Worm (Caenorhabditis elegans) whole organism, mixed stage, embryonic: Measurements from ENCODE around the gene nprl-3.

Experiments
- M03D4.4 ChIP-seq: sonication (generic microtip); optimal IDR thresholded peaks from 2 replicates; lab custom pipeline; 2017; ENCODE audit warnings: mild to moderate bottlenecking, missing genetic modification characterization, missing compliant biosample characterization
- bed-3 ChIP-seq: fragments of 200-800 bp; sonication (Bioruptor generic); optimal IDR thresholded peaks from 3 replicates; lab custom pipeline; 2018; ENCODE audit warnings: mild to moderate bottlenecking, missing genetic modification characterization, moderate library complexity, missing compliant biosample characterization
- blmp-1 ChIP-seq: fragments of 150-350 bp; optimal IDR thresholded peaks from 2 replicates; lab custom pipeline; 2014; ENCODE audit warnings: missing biosample characterization, missing genetic modification characterization
- ceh-39 ChIP-seq: fragments of 150-350 bp; optimal IDR thresholded peaks from 2 replicates; lab custom pipeline; 2014; ENCODE audit warnings: missing biosample characterization, missing genetic modification characterization
- ceh-43 ChIP-seq: fragments of 200-800 bp; sonication (Bioruptor generic); optimal IDR thresholded peaks from 2 replicates; lab custom pipeline; 2018; ENCODE audit warnings: mild to moderate bottlenecking, missing genetic modification characterization, moderate library complexity, missing compliant biosample characterization
- ceh-83 ChIP-seq: fragments of 200-800 bp; sonication (Bioruptor generic); optimal IDR thresholded peaks from 2 replicates; lab custom pipeline; 2018; ENCODE audit warnings: mild to moderate bottlenecking, missing genetic modification characterization, missing compliant biosample characterization
- ces-1 ChIP-seq: fragments of 150-350 bp; optimal IDR thresholded peaks from 2 replicates; lab custom pipeline; 2014; ENCODE audit warnings: missing biosample characterization, missing genetic modification reagents, missing genetic modification characterization
- cnd-1 ChIP-seq: fragments of 200-800 bp; sonication (Bioruptor generic); optimal IDR thresholded peaks from 2 replicates; lab custom pipeline; 2018; ENCODE audit warnings: mild to moderate bottlenecking, missing genetic modification characterization, missing compliant biosample characterization
- elt-1 ChIP-seq: sonication (generic microtip); optimal IDR thresholded peaks from 2 replicates; lab custom pipeline; 2017; ENCODE audit warnings: missing genetic modification characterization, mild to moderate bottlenecking, missing compliant biosample characterization, antibody characterized with exemption, moderate library complexity, borderline replicate concordance; ENCODE audit not compliant: insufficient read depth
- elt-3 ChIP-seq: fragments of 150-350 bp; optimal IDR thresholded peaks from 2 replicates; lab custom pipeline; 2014; ENCODE audit warnings: missing biosample characterization, missing genetic modification characterization
- flh-1 ChIP-seq: fragments of 200-800 bp; sonication (Bioruptor generic); optimal IDR thresholded peaks from 2 replicates; lab custom pipeline; 2018; ENCODE audit warnings: mild to moderate bottlenecking, missing genetic modification characterization, moderate library complexity, missing compliant biosample characterization
- ham-2 ChIP-seq: fragments of 200-800 bp; sonication (Bioruptor generic); optimal IDR thresholded peaks from 2 replicates; lab custom pipeline; 2018; ENCODE audit warnings: mild to moderate bottlenecking, missing genetic modification characterization, missing compliant biosample characterization
- hlh-1 ChIP-seq: fragments of 150-350 bp; optimal IDR thresholded peaks from 2 replicates; lab custom pipeline; 2014; ENCODE audit warnings: missing biosample characterization, missing genetic modification reagents, missing genetic modification characterization
- lin-13 ChIP-seq: fragments of 150-350 bp; optimal IDR thresholded peaks from 2 replicates; lab custom pipeline; 2014; ENCODE audit warnings: missing biosample characterization, missing genetic modification characterization
- lin-32 ChIP-seq: fragments of 200-800 bp; sonication (Bioruptor generic); optimal IDR thresholded peaks from 2 replicates; lab custom pipeline; 2018; ENCODE audit warnings: mild to moderate bottlenecking, missing genetic modification characterization, missing compliant biosample characterization
- lsy-2 ChIP-seq: fragments of 150-350 bp; optimal IDR thresholded peaks from 2 replicates; lab custom pipeline; 2014; ENCODE audit warnings: missing biosample characterization, missing genetic modification characterization
- mab-5 ChIP-seq: fragments of 150-350 bp; optimal IDR thresholded peaks from 2 replicates; lab custom pipeline; 2014; ENCODE audit warnings: missing biosample characterization, missing genetic modification characterization
- mls-2 ChIP-seq: sonication (generic microtip); optimal IDR thresholded peaks from 2 replicates; lab custom pipeline; 2016; ENCODE audit warnings: mild to moderate bottlenecking, missing genetic modification characterization, moderate library complexity, missing compliant biosample characterization
- nhr-12 ChIP-seq: fragments of 150-350 bp; optimal IDR thresholded peaks from 2 replicates; lab custom pipeline; 2014; ENCODE audit warnings: missing biosample characterization, missing genetic modification characterization
- nhr-237 ChIP-seq: fragments of 150-350 bp; optimal IDR thresholded peaks from 2 replicates; lab custom pipeline; 2014; ENCODE audit warnings: missing biosample characterization, missing genetic modification characterization
- nhr-28 ChIP-seq: fragments of 150-350 bp; optimal IDR thresholded peaks from 2 replicates; lab custom pipeline; 2014; ENCODE audit warnings: missing biosample characterization, missing genetic modification characterization
- nhr-76 ChIP-seq: sonication (generic microtip); optimal IDR thresholded peaks from 2 replicates; lab custom pipeline; 2017; ENCODE audit warnings: missing biosample characterization, missing genetic modification characterization
- pha-4 ChIP-seq: fragments of 150-350 bp; optimal IDR thresholded peaks from 2 replicates; lab custom pipeline; 2018; ENCODE audit warnings: missing biosample characterization, missing genetic modification reagents, missing genetic modification characterization
- sem-2 ChIP-seq: fragments of 200-800 bp; sonication (Bioruptor generic); optimal IDR thresholded peaks from 2 replicates; lab custom pipeline; 2018; ENCODE audit warnings: mild to moderate bottlenecking, missing genetic modification characterization, missing compliant biosample characterization
- snpc-4 ChIP-seq: fragments of 150-350 bp; optimal IDR thresholded peaks from 2 replicates; lab custom pipeline; 2014; ENCODE audit warnings: missing biosample characterization, missing genetic modification characterization
- sptf-1 ChIP-seq: sonication (generic microtip); optimal IDR thresholded peaks from 2 replicates; lab custom pipeline; 2017; ENCODE audit warnings: mild to moderate bottlenecking, missing genetic modification characterization, moderate library complexity, missing compliant biosample characterization
- tbx-8 ChIP-seq: fragments of 200-800 bp; sonication (Bioruptor generic); optimal IDR thresholded peaks from 2 replicates; lab custom pipeline; 2018; ENCODE audit warnings: mild to moderate bottlenecking, missing genetic modification characterization, moderate library complexity, missing compliant biosample characterization
- unc-120 ChIP-seq: sonication (generic microtip); optimal IDR thresholded peaks from 2 replicates; lab custom pipeline; 2017; ENCODE audit warnings: missing genetic modification characterization, missing compliant biosample characterization; ENCODE audit not compliant: poor library complexity, severe bottlenecking
- unc-39 ChIP-seq: fragments of 150-350 bp; optimal IDR thresholded peaks from 2 replicates; lab custom pipeline; 2014; ENCODE audit warnings: missing biosample characterization, missing genetic modification characterization
- unc-62 ChIP-seq: fragments of 150-350 bp; optimal IDR thresholded peaks from 2 replicates; lab custom pipeline; 2014; ENCODE audit warnings: missing biosample characterization, missing genetic modification reagents, missing genetic modification characterization
- zip-8 ChIP-seq: fragments of 150-350 bp; optimal IDR thresholded peaks from 2 replicates; lab custom pipeline; 2014; ENCODE audit warnings: missing biosample characterization, missing genetic modification characterization
- ztf-11 ChIP-seq: fragments of 150-350 bp; optimal IDR thresholded peaks from 2 replicates; lab custom pipeline; 2014; ENCODE audit warnings: missing biosample characterization, missing genetic modification characterization

Gene nprl-3

DNA sequence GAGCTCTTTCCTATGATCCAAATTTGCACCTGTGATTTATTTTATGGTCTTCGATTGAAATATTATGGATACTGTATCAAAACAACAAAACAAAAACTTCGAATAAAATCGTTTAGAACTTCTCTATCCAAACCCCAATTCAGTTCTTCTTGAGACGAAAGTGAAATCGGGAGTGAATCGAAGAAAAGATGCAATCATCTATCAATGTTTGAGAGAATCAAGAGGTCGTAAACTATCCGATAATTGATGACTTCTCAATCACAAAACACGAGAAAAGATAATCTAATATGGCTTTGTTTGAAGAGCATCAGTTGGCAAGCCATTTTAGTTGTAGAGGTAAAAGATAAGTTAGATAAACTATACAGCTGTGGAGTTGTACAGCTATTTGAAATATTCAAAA, 20.5 kb downstream of the nprl-3 start:
- no peak for TF ChIP-seq tbx-8 (GFP tag; lab: Kevin White, UChicago)
- TF ChIP-seq lin-32 = no peak
- no peak for TF ChIP-seq ces-1 (GFP tag; lab: Kevin White, UChicago)
- no peak for TF ChIP-seq sptf-1
- TF ChIP-seq ceh-39 (tag; lab: Kevin White, UChicago) = no peak
- TF ChIP-seq ceh-43 (GFP tag; lab: Kevin White, UChicago) = no peak
- no peak for TF ChIP-seq nhr-12 (tag; lab: Kevin White, UChicago)
- TF ChIP-seq ztf-11 = no peak
- TF ChIP-seq sem-2 (GFP tag; lab: Kevin White, UChicago) = no peak
- no peak for TF ChIP-seq blmp-1 (tag; lab: Kevin White, UChicago)
- no peak for TF ChIP-seq ceh-83 (GFP tag; lab: Kevin White, UChicago)
- TF ChIP-seq cnd-1 = no peak
- no peak for TF ChIP-seq unc-39 (tag; lab: Kevin White, UChicago)
- TF ChIP-seq lsy-2 (tag; lab: Kevin White, UChicago) = no peak
- TF ChIP-seq lin-13 (tag; lab: Kevin White, UChicago) = no peak
- no peak for TF ChIP-seq nhr-76 (tag; lab: Kevin White, UChicago)
- no peak for TF ChIP-seq mls-2
- TF ChIP-seq nhr-237 (tag; lab: Kevin White, UChicago) = no peak
- TF ChIP-seq elt-1 (tag; lab: Kevin White, UChicago) = no peak

DNA sequence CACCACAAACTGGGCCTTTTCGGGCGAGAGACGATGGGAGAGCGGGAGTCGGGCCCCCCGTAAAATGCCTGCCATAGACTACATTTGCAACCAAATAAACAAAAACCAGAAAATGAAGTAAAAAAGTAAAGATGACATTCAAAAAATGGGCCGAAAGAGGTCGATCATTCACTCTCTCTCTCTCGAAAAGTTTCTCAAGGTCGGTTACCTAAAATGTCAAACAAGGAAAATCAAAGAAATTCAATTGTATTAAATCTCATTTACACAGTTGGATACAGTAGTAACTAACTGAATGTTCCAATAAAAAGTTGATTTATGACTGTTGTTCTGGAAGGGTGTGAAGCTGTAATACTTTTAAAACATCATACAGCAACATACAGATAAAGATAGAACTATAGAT, 21.5 kb downstream of the nprl-3 start:
- TF ChIP-seq nhr-28 (tag; lab: Kevin White, UChicago) (no peak), mab-5 (tag; lab: Kevin White, UChicago) (no peak), cnd-1 (no peak), elt-1 (tag; lab: Kevin White, UChicago) (no peak), lsy-2 (tag; lab: Kevin White, UChicago) (no peak), bed-3 (GFP tag; lab: Kevin White, UChicago) (no peak), pha-4 (no peak)

DNA sequence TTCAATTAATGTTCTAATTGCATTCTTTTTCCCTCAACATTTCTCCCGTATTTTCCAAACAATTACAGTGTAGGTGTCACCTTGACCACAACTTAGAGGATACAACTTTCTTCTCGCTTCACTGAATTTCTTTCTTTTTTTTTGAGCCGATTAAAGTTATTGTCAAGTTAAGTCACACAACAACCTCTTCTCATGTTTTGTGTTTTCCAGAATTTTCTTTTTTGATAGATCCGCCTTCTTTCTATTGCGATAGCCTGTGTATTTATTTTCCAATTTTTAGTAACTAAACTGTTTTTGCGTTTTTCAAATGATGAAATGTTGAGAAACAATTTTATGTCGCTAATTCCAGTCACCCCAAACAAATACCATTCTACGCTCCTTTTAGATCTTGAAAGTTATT, 28.4 kb downstream of the nprl-3 start, which contains the start of gene F35H10.3:
TSS of gene F35H10.3 (plus strand) at position 301 of the 400 bp plus-strand sequence.
- TF ChIP-seq nhr-76 (tag; lab: Kevin White, UChicago) = no peak
- no peak for TF ChIP-seq unc-120 (tag; lab: Kevin White, UChicago)
- no peak for TF ChIP-seq zip-8 (tag; lab: Kevin White, UChicago)
- no peak for TF ChIP-seq nhr-12 (tag; lab: Kevin White, UChicago)
- TF ChIP-seq, all 35 proteins: peak for 0

- no peak for TF ChIP-seq unc-62 (GFP tag; lab: Kevin White, UChicago)
- TF ChIP-seq nhr-76 (tag; lab: Kevin White, UChicago) = no peak
- TF ChIP-seq ztf-11 = no peak
- no peak for TF ChIP-seq sem-2 (GFP tag; lab: Kevin White, UChicago)
- TF ChIP-seq tbx-8 (GFP tag; lab: Kevin White, UChicago) = no peak
- no peak for TF ChIP-seq cnd-1
- no peak for TF ChIP-seq M03D4.4 (tag; lab: Kevin White, UChicago)
- TF ChIP-seq flh-1 = no peak
- no peak for TF ChIP-seq elt-3 (tag; lab: Kevin White, UChicago)
- no peak for TF ChIP-seq snpc-4 (tag; lab: Kevin White, UChicago)
- no peak for TF ChIP-seq ham-2
- TF ChIP-seq mab-5 (tag; lab: Kevin White, UChicago) = no peak
- TF ChIP-seq ceh-83 (GFP tag; lab: Kevin White, UChicago) = no peak
- no peak for TF ChIP-seq lin-32
These were observed 31.6 kb downstream of the nprl-3 start, which contains the start of gene F35H10.2 for ce11 chrIV:8328913-8329312. Gene F35H10.2, plus strand, starts transcription at chrIV:8329213.

DNA sequence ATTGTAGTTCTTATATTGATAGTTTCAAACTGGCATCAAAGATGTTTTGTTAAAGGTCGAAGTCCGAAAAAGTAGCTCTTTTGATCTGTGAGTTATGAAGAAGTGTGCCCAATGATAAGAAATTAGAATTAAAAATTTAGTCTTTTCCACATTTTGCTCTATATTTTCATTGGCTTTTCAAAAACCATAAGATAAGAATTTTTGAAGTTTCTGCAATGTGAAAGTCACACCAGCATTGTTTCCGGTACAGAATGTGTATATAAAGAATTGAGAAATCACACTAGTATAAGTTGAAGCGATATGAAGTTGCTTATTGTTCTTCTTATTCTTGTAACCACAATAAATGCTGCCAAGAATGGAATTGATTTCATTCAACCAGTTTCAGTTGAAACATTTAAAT, 35.2 kb downstream of the nprl-3 start, which contains the start of gene lys-10:
TSS of gene lys-10 (plus strand) at position 301 of the 400 bp plus-strand sequence.
- no peak for TF ChIP-seq unc-39 (tag; lab: Kevin White, UChicago)
- TF ChIP-seq M03D4.4 (tag; lab: Kevin White, UChicago) = no peak
- no peak for TF ChIP-seq hlh-1 (tag; lab: Kevin White, UChicago)
- TF ChIP-seq unc-120 (tag; lab: Kevin White, UChicago) = no peak
- no peak for TF ChIP-seq nhr-237 (tag; lab: Kevin White, UChicago)
- TF ChIP-seq mls-2 = no peak
- no peak for TF ChIP-seq snpc-4 (tag; lab: Kevin White, UChicago)
- TF ChIP-seq ces-1 (GFP tag; lab: Kevin White, UChicago) = no peak
- TF ChIP-seq sptf-1 = no peak
- TF ChIP-seq nhr-28 (tag; lab: Kevin White, UChicago) = no peak
- TF ChIP-seq ceh-39 (tag; lab: Kevin White, UChicago) = no peak
- TF ChIP-seq nhr-76 (tag; lab: Kevin White, UChicago) = no peak
- no peak for TF ChIP-seq lin-32
- TF ChIP-seq unc-62 (GFP tag; lab: Kevin White, UChicago) = no peak
- TF ChIP-seq zip-8 (tag; lab: Kevin White, UChicago) = no peak
- TF ChIP-seq ztf-11 = no peak
